Fruit fly (Drosophila melanogaster): ENCODE data around the gene CG11601.
A peak's percentile ranks its signal among the peaks of the same experiment; 100 is the strongest.

The CG11601 gene

DNA sequence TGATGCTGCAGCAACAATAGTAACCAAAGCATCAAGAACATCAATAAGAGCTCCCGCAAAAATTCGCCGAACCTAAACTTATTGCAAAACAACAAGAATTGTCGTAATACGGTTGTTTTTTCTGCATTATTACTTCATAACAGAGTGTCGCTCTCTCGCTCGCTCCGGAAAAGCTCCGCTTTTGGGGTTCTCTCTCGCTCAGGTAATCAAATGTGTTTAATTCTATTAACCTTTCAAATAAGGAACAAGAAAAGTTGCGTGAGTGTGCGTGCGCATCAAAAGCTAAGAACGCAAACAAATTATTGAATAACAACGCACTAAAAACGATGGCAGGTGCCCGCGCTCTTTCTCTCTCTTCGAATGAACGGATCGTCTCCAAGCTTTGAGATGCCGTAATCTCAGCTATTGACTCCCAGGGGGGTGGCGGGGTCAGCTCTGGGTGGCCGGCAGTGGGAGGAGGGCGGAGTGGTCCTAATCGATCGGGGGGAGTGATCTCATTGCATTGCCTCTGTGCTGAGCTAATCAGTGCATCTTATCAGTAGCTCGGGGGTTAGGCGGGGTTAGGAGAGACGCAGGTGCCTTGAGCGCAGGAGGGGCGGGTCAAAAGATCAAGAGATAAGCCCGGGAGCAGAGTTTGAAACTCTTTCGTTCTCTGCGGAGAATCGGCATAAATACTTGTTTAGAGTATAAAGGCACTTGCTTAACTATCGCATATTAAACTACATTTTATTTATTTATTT lies 23.3 kb upstream of the CG11601 start:
- no peak for TF ChIP-seq h (optimal IDR thresholded peaks at IDR 0.05)
- TF ChIP-seq Myc (optimal IDR thresholded peaks at IDR 0.05): no peak
- TF ChIP-seq psq (optimal IDR thresholded peaks at IDR 0.05): no peak
- TF ChIP-seq ttk (optimal IDR thresholded peaks at IDR 0.05): no peak
- no peak for TF ChIP-seq insv (optimal IDR thresholded peaks at IDR 0.05)

DNA sequence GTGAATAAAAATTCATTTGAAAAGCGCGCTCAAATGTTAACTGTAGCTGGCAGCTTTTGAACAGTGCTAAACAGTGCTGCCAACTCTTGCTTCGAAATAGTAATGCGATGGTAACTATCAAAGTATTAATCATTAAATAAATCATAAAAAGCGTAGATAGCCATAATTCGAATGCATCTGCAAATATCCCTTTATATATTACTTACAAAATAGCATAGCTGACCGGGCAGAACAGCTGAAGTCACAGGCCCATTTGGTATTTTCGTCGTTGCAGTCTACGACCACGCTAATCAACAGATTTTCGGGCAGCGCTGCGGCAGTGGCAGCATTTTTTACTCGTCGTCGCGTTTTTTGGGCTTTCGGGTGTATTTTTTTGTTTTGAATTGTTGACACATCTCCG lies 22.6 kb upstream of the CG11601 start, which contains the start of gene Plc21C:
Gene Plc21C, plus strand, starts transcription at position 290 of the 400 bp plus-strand sequence.
- no peak for TF ChIP-seq insv (optimal IDR thresholded peaks at IDR 0.05)
- TF ChIP-seq psq (optimal IDR thresholded peaks at IDR 0.05): no peak
- TF ChIP-seq ttk (optimal IDR thresholded peaks at IDR 0.05): no peak
- TF ChIP-seq Myc (optimal IDR thresholded peaks at IDR 0.05): no peak
- TF ChIP-seq h (optimal IDR thresholded peaks at IDR 0.05): no peak

DNA sequence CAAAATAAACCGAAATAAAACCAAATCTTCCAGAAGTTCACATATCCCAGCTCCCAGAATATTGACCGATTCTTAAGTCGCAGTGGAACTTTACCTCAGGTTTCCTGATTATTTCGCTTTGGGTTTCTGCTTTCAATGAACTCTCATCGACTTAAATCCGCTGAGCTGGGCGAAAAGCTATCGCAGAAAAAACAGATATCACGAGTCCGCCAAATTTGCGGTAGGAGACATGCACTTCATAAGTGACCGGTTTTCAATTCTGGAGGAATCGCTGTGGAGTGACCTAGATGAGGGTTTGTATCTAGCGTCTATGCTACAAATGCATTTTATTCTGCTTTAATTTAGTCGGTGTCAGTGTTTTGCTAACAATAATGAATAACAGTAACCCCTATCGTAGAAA lies 22.1 kb upstream of the CG11601 start:
- TF ChIP-seq ttk (optimal IDR thresholded peaks at IDR 0.05) (no peak), psq (optimal IDR thresholded peaks at IDR 0.05) (no peak), h (optimal IDR thresholded peaks at IDR 0.05) (no peak), Sin3A (optimal IDR thresholded peaks at IDR 0.05) (no peak), insv (optimal IDR thresholded peaks at IDR 0.05) (no peak), Myc (optimal IDR thresholded peaks at IDR 0.05) (no peak)

DNA sequence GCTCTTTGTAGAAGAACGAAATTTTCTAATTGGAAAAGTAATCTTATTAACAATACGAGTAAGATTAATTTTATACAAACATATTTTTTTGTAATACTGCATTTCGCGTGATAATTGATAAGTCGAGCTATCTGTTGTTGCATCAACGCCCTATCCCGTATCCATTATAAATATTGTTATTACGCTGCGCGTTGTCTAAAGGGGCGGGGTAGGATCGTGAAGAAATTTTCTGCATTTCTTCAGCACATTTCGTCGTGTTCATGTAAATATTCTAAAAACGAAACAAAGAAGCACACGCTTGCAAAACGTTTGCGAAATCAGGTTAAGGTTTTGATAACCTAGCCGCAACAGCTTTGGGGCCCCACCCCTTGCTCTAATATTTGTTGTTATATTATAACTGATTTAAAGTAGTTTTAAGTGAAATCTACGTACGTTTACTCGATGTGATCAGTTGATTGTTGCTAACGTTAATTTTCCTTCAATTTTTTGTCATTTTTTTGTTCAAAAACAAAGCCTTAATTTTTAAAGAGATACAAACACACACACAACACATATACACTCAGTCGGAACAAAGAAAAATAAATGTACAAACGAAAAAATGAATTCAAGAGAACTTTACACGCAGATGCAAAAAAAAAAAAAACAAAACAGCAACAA lies 20.4 kb upstream of the CG11601 start:
- TF ChIP-seq Sin3A (optimal IDR thresholded peaks at IDR 0.05) (no peak), insv (optimal IDR thresholded peaks at IDR 0.05) (no peak), ttk (optimal IDR thresholded peaks at IDR 0.05) (no peak), h (optimal IDR thresholded peaks at IDR 0.05) (no peak), Myc (optimal IDR thresholded peaks at IDR 0.05) (no peak), psq (optimal IDR thresholded peaks at IDR 0.05) (no peak)

DNA sequence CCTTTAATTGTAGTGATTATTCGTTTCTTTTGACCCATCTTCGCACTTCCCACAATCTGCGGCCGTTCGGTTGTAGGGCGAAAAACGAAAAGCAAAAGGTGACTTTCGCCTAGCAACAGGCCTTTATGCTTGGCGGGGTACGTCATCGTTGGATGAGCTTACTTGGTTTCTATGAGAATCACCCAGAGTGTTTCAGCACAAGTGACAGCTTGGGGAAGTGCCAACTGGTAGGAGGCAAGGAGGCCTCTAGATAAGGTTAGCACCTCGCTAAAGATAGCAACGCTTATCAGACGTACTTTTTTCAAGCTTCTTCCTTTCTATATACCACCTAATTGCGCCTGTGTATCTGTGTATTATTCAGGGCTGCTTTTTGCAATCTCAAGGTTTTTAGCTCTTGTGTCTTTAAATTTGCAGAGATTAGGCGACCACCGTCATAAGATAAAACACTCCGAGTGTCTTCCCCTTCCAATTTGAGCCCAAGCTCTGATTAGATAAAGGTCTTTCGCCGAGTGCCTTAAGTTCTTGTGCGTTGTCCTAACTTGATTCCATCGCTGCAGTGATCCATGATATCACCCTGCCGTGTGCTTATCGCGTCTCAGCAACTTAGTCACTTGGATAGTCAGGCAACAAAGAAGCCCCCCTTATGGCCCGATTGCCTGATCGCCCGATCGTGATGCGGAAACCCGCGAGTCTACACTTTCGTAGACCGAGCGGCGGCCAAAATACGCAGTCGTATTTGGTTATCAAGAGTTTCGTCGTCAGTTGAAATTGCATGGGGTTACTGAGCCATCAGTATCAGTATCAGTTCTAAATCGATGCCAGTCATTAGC lies 18.0 kb upstream of the CG11601 start:
- TF ChIP-seq Sin3A (optimal IDR thresholded peaks at IDR 0.05): no peak
- no peak for TF ChIP-seq insv (optimal IDR thresholded peaks at IDR 0.05)
- no peak for TF ChIP-seq psq (optimal IDR thresholded peaks at IDR 0.05)
- no peak for TF ChIP-seq h (optimal IDR thresholded peaks at IDR 0.05)
- TF ChIP-seq Myc (optimal IDR thresholded peaks at IDR 0.05): no peak
- TF ChIP-seq ttk (optimal IDR thresholded peaks at IDR 0.05): no peak

DNA sequence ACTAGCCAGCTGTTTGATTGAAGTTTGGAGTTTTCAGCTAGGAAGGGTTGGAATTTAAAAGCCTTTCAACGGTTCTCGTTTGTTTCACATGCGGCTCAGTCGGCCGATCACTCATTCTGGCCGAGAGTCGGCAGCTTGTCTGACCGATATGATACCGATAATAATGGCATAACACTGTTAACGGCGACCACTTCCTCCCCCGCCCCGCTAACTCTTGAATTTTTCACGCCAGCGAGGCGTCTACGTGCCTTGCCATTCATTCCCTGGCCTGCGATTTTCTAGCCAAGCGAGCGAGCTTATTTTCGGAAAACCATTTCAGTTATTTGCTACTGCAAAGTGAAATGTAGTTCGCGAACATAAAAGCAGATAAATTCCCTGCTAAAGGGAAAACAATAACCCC lies 16.9 kb upstream of the CG11601 start:
- TF ChIP-seq Sin3A (optimal IDR thresholded peaks at IDR 0.05): no peak
- no peak for TF ChIP-seq Myc (optimal IDR thresholded peaks at IDR 0.05)
- no peak for TF ChIP-seq psq (optimal IDR thresholded peaks at IDR 0.05)
- TF ChIP-seq ttk (optimal IDR thresholded peaks at IDR 0.05): no peak
- TF ChIP-seq insv (optimal IDR thresholded peaks at IDR 0.05): no peak
- TF ChIP-seq h (optimal IDR thresholded peaks at IDR 0.05): no peak

DNA sequence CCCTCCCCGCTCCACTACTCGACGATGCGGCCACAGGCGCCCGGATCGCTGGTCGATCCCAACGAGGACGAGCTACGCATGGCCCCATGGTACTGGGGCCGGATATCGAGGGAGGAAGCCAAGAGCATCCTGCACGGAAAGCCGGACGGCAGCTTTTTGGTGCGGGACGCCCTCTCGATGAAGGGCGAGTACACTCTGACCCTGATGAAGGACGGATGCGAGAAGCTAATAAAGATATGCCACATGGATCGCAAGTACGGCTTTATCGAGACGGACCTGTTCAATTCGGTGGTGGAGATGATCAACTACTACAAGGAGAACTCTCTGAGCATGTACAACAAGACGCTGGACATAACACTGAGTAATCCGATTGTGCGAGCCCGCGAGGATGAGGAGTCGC lies 16.0 kb upstream of the CG11601 start:
- TF ChIP-seq insv (optimal IDR thresholded peaks at IDR 0.05) (no peak), h (optimal IDR thresholded peaks at IDR 0.05) (no peak), ttk (optimal IDR thresholded peaks at IDR 0.05) (peak; percentile 67)

DNA sequence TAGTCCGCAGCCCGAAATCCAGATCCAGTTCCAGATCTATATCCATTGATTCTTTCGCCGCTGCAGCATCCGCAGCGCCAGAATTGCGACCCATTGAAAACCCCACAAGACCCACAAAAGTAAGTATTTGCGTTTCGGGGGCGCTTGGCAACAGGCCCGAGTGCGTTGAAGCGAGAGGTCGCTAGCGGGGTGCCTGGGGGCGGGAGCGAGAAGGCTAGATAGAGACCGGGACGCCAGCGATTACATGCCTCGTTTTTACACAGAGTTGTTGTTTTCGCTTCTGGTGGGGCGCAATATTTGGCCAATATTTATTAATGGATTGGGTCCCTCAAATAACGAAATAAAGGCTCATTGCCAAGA lies 15.2 kb upstream of the CG11601 start:
- no peak for TF ChIP-seq psq (optimal IDR thresholded peaks at IDR 0.05)
- no peak for TF ChIP-seq h (optimal IDR thresholded peaks at IDR 0.05)
- no peak for TF ChIP-seq insv (optimal IDR thresholded peaks at IDR 0.05)
- TF ChIP-seq Sin3A (optimal IDR thresholded peaks at IDR 0.05): no peak
- no peak for TF ChIP-seq ttk (optimal IDR thresholded peaks at IDR 0.05)
- no peak for TF ChIP-seq Myc (optimal IDR thresholded peaks at IDR 0.05)

DNA sequence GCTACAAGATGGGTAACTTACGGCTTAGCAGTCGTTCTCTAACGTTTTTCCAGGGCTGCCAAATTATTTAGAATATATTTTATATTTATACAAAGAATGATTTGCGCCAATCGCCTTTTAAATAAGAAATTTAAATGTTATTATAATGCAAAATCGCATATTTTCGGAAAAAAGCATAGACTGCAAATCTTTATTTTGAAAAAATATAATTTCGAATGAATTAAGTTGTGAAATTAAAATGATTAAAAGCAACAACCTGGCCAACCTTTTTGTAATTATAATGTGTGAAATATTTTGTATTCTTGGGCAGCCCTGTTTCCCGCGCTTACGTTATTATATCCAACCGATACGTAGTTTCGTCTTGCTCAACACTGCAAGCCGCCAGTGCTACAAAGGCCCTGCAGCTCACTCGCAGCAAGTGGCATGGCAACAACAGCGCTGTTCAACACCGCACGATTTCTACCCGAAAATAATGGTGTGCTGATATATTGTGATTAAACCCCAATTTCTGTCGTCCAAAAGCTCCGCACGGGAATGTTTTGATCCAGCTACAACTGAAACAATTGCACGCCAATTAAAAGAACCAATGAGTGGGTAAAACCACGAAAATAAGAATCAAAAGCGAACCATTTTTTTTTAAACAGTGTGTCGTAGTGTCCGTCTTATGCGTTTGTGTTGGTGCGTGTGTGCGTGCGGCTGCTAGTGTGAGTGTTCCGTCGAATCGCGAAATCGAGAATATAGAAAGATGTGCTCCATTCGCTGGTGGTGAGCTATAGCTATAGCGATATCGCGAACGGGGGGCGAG lies 14.6 kb upstream of the CG11601 start, which contains the start of gene Pi3K21B:
Gene Pi3K21B, plus strand, starts transcription at position 401 of the 805 bp plus-strand sequence.
- TF ChIP-seq h (optimal IDR thresholded peaks at IDR 0.05): peak; percentile 39
- no peak for TF ChIP-seq Myc (optimal IDR thresholded peaks at IDR 0.05)

DNA sequence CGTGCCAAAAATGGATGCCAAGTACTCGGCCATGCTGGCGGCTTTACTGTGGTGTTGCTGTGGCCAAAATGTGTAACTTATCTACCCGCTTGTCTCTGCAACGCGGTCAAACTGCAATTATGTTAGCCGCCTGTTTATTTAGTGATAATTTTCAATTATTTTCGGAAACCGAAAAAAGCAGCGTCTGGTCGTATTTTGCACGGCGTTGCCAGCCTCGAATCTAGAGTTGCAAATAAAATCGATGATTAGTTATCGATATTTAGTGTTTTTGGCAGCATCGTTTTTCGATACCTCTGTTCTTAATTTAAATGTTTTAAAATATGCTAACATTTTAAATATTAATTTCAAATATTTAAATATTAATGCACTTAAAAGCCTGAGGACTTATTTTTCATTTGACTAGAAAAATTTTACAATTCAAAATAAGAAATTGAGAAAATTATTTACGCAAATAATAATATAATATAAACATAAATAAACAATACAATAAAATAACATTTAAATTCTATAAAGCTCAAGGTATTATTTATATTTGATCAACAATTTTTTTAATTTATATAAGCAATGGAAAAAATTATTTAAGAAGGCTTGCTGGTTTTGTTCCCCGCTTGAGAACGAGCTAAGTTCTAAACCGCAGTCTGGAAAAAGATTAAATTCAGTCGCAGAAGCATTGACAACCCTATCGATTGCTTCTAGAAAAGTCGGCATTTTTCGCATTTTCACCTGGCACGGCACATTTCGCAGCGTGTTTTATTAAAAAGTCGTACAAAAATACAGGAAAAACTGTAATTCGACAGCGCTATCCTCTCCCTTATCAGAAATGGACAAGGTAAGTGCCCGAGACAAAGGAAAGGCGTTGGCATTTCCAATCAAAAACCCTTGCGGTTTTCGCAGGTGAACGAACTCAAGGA lies 11.6 kb upstream of the CG11601 start, which contains the start of the genes U2af38 and Stip1:
Gene U2af38, minus strand, starts transcription at position 230 of the 911 bp plus-strand sequence.
Gene Stip1, plus strand, starts transcription at position 671 of the 911 bp plus-strand sequence.
- TF ChIP-seq Myc (optimal IDR thresholded peaks at IDR 0.05) (no peak), h (optimal IDR thresholded peaks at IDR 0.05) (no peak), Sin3A (optimal IDR thresholded peaks at IDR 0.05) (no peak), ttk (optimal IDR thresholded peaks at IDR 0.05) (no peak), psq (optimal IDR thresholded peaks at IDR 0.05) (no peak), insv (optimal IDR thresholded peaks at IDR 0.05) (no peak)

DNA sequence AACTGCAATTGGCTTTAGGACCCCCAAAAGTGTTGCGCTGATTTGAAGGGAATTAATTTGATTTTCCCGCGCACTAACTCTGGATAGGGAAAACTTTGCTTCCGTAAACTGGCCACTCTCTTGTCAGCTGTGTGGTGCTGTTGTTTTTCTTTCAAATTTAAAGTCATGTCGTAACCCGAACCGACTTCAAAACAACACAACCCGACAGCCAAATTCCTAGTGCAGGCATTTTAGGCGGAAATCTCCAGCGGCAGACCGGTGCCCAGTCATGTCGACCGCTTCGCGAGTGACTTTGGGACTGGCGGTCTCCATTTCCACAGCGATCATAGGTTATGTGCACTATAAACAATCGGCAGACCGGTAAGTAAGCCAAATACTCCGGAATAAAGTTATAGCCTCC lies 9.2 kb upstream of the CG11601 start, which contains the start of gene CG11562:
Gene CG11562, plus strand, starts transcription at position 119 of the 400 bp plus-strand sequence.
- TF ChIP-seq insv (optimal IDR thresholded peaks at IDR 0.05) (no peak), h (optimal IDR thresholded peaks at IDR 0.05) (no peak), psq (optimal IDR thresholded peaks at IDR 0.05) (no peak), ttk (optimal IDR thresholded peaks at IDR 0.05) (no peak), Myc (optimal IDR thresholded peaks at IDR 0.05) (no peak), Sin3A (optimal IDR thresholded peaks at IDR 0.05) (no peak)

Data from Kc167 (cell line).